Worm (Caenorhabditis elegans) whole organism, L4 larva: Measurements from ENCODE around the gene nas-32.

ENCODE experiments used
- D1046.2 ChIP-seq: fragments of 200-800 bp; sonication (Bioruptor generic); IDR thresholded peaks from 2 replicates; pipeline ENCODE4 v1.3.6; 2022; ENCODE audit warnings: missing genetic modification characterization, missing compliant biosample characterization
- F10B5.3 ChIP-seq: sonication (generic microtip); optimal IDR thresholded peaks from 2 replicates; lab custom pipeline; 2016; ENCODE audit warnings: mild to moderate bottlenecking, missing genetic modification characterization, missing compliant biosample characterization
- F26F4.8 ChIP-seq: fragments of 200-800 bp; sonication (Bioruptor generic); conservative IDR thresholded peaks from 2 replicates; pipeline ENCODE4 v1.3.6; 2022; ENCODE audit warnings: missing genetic modification characterization, missing compliant biosample characterization
- F37D6.2 ChIP-seq: sonication (generic microtip); optimal IDR thresholded peaks from 2 replicates; lab custom pipeline; 2016; ENCODE audit warnings: mild to moderate bottlenecking, missing genetic modification characterization, missing compliant biosample characterization
- F44E2.7 ChIP-seq: fragments of 200-800 bp; sonication (Bioruptor generic); IDR thresholded peaks from 2 replicates; pipeline ENCODE4 v2.1.2; 2022; ENCODE audit warnings: missing genetic modification characterization, missing compliant biosample characterization
- Y48G9A.11 ChIP-seq: fragments of 200-800 bp; sonication (Bioruptor generic); IDR thresholded peaks from 2 replicates; pipeline ENCODE4 v1.3.6; 2022; ENCODE audit warnings: missing genetic modification reagents, missing genetic modification characterization, missing compliant biosample characterization
- ZK337.2 ChIP-seq: fragments of 200-800 bp; sonication (Bioruptor generic); IDR thresholded peaks from 2 replicates; pipeline ENCODE4 v1.3.6; 2022; ENCODE audit warnings: missing genetic modification reagents, missing genetic modification characterization, missing compliant biosample characterization
- ZK546.5 ChIP-seq, 2 experiments: sonication (generic microtip); optimal IDR thresholded peaks; 2 replicates each; lab custom pipeline; 2017; ENCODE audit warnings: missing biosample characterization in 2 of 2, missing genetic modification characterization in 2 of 2
- aha-1 ChIP-seq: fragments of 150-350 bp; peaks from one replicate; lab custom pipeline; 2014; ENCODE audit warnings: missing biosample characterization, missing genetic modification characterization
- aly-2 ChIP-seq: sonication (generic microtip); optimal IDR thresholded peaks from 2 replicates; lab custom pipeline; 2018; ENCODE audit warnings: missing biosample characterization, missing genetic modification characterization
- ama-1 ChIP-seq: fragments of 150-350 bp; optimal IDR thresholded peaks from 2 replicates; lab custom pipeline; 2014; ENCODE audit warnings: inconsistent platforms, mixed read lengths
- arid-1 ChIP-seq: fragments of 200-800 bp; sonication (Bioruptor generic); conservative IDR thresholded peaks from 2 replicates; pipeline ENCODE4 v1.3.6; 2022; ENCODE audit warnings: missing genetic modification reagents, missing genetic modification characterization, missing compliant biosample characterization
- ceh-28 ChIP-seq: fragments of 150-350 bp; optimal IDR thresholded peaks from 2 replicates; lab custom pipeline; 2014; ENCODE audit warnings: missing biosample characterization, missing genetic modification reagents, missing genetic modification characterization
- ceh-32 ChIP-seq: sonication (generic microtip); optimal IDR thresholded peaks from 2 replicates; lab custom pipeline; 2016; ENCODE audit warnings: mild to moderate bottlenecking, missing genetic modification characterization, missing compliant biosample characterization; ENCODE audit not compliant: poor library complexity
- ceh-82 ChIP-seq: sonication (generic microtip); optimal IDR thresholded peaks from 2 replicates; lab custom pipeline; 2017; ENCODE audit warnings: missing biosample characterization, missing genetic modification characterization
- ctbp-1 ChIP-seq: fragments of 200-800 bp; sonication (Bioruptor generic); IDR thresholded peaks from 2 replicates; pipeline ENCODE4 v1.3.6; 2022; ENCODE audit warnings: missing genetic modification reagents, missing genetic modification characterization, missing compliant biosample characterization
- daf-19 ChIP-seq: fragments of 200-800 bp; sonication (Bioruptor generic); conservative IDR thresholded peaks from 2 replicates; pipeline ENCODE4 v1.3.6; 2022; ENCODE audit warnings: missing genetic modification characterization, missing compliant biosample characterization
- dmd-6 ChIP-seq: fragments of 200-800 bp; sonication (Bioruptor generic); IDR thresholded peaks from 2 replicates; pipeline ENCODE4 v1.3.6; 2022; ENCODE audit warnings: missing genetic modification reagents, missing genetic modification characterization, missing compliant biosample characterization
- dmd-9 ChIP-seq: fragments of 200-800 bp; sonication (Bioruptor generic); IDR thresholded peaks from 2 replicates; pipeline ENCODE4 v1.3.6; 2022; ENCODE audit warnings: missing genetic modification reagents, missing genetic modification characterization, missing compliant biosample characterization
- dpl-1 ChIP-seq: fragments of 150-350 bp; optimal IDR thresholded peaks from 2 replicates; lab custom pipeline; 2014; ENCODE audit warnings: missing biosample characterization, missing genetic modification reagents, missing genetic modification characterization
- egl-27 ChIP-seq: sonication (generic microtip); optimal IDR thresholded peaks from 3 replicates; lab custom pipeline; 2017; ENCODE audit warnings: missing biosample characterization, missing genetic modification reagents, missing genetic modification characterization
- egl-43 ChIP-seq: fragments of 200-800 bp; sonication (Bioruptor generic); IDR thresholded peaks from 2 replicates; pipeline ENCODE4 v1.3.6; 2022; ENCODE audit warnings: missing genetic modification reagents, missing genetic modification characterization, missing compliant biosample characterization
- hif-1 ChIP-seq, 2 experiments: sonication (generic microtip); optimal IDR thresholded peaks; 2 replicates each; lab custom pipeline; 2016 to 2017; ENCODE audit warnings: missing compliant biosample characterization in 2 of 2, missing genetic modification characterization in 2 of 2, missing genetic modification reagents in 2 of 2, missing genotype in 2 of 2, mild to moderate bottlenecking in 1 of 2
- hlh-30 ChIP-seq: sonication (generic microtip); optimal IDR thresholded peaks from 2 replicates; lab custom pipeline; 2017; ENCODE audit warnings: antibody characterized with exemption, mild to moderate bottlenecking, missing genetic modification characterization, missing compliant biosample characterization; ENCODE audit not compliant: insufficient read depth
- hmg-1.1 ChIP-seq: fragments of 200-800 bp; sonication (Bioruptor generic); IDR thresholded peaks from 2 replicates; pipeline ENCODE4 v1.3.6; 2022; ENCODE audit warnings: missing genetic modification reagents, missing genetic modification characterization, missing compliant biosample characterization
- jun-1 ChIP-seq: fragments of 150-350 bp; optimal IDR thresholded peaks from 2 replicates; lab custom pipeline; 2014; ENCODE audit warnings: missing biosample characterization, missing genetic modification reagents, missing genetic modification characterization
- lim-7 ChIP-seq: fragments of 200-800 bp; sonication (Bioruptor generic); IDR thresholded peaks from 2 replicates; pipeline ENCODE4 v1.3.6; 2022; ENCODE audit warnings: missing genetic modification characterization, missing compliant biosample characterization
- lin-13 ChIP-seq: fragments of 150-350 bp; optimal IDR thresholded peaks from 2 replicates; lab custom pipeline; 2014; ENCODE audit warnings: missing biosample characterization, missing genetic modification reagents, missing genetic modification characterization
- lin-29 ChIP-seq: fragments of 200-800 bp; sonication (Bioruptor generic); IDR thresholded peaks from 2 replicates; pipeline ENCODE4 v1.3.6; 2022; ENCODE audit warnings: missing genetic modification reagents, missing genetic modification characterization, missing compliant biosample characterization
- lin-38 ChIP-seq: fragments of 200-800 bp; sonication (Bioruptor generic); IDR thresholded peaks from 2 replicates; pipeline ENCODE4 v1.3.6; 2022; ENCODE audit warnings: missing genetic modification reagents, missing genetic modification characterization, missing compliant biosample characterization
- madf-5 ChIP-seq, 2 experiments: fragments of 200-800 bp; sonication (Bioruptor generic); IDR thresholded peaks; 2 replicates each; pipeline ENCODE4 v1.3.6; 2022; ENCODE audit warnings: missing compliant biosample characterization in 2 of 2, missing genetic modification characterization in 2 of 2
- mdt-29 ChIP-seq: fragments of 200-800 bp; sonication (Bioruptor generic); IDR thresholded peaks from 2 replicates; pipeline ENCODE4 v1.3.6; 2022; ENCODE audit warnings: missing genetic modification reagents, missing genetic modification characterization, missing compliant biosample characterization
- mep-1 ChIP-seq: fragments of 150-350 bp; sonication (generic microtip); optimal IDR thresholded peaks from 3 replicates; lab custom pipeline; 2014; ENCODE audit warnings: missing biosample characterization, missing genetic modification characterization
- mes-2 ChIP-seq: sonication (generic microtip); optimal IDR thresholded peaks from 2 replicates; lab custom pipeline; 2016; ENCODE audit warnings: missing genotype, mild to moderate bottlenecking, missing genetic modification characterization, missing compliant biosample characterization; ENCODE audit not compliant: poor library complexity, severe bottlenecking
- mxl-3 ChIP-seq: fragments of 200-800 bp; sonication (Bioruptor generic); optimal IDR thresholded peaks from 2 replicates; lab custom pipeline; 2018; ENCODE audit warnings: mild to moderate bottlenecking, missing genetic modification characterization, missing compliant biosample characterization
- nhr-10 ChIP-seq: fragments of 150-350 bp; optimal IDR thresholded peaks from 2 replicates; lab custom pipeline; 2014; ENCODE audit warnings: missing biosample characterization, missing genetic modification characterization
- nhr-111 ChIP-seq: fragments of 200-800 bp; sonication (Bioruptor generic); optimal IDR thresholded peaks from 2 replicates; lab custom pipeline; 2018; ENCODE audit warnings: mild to moderate bottlenecking, missing genetic modification characterization, missing compliant biosample characterization
- nhr-28 ChIP-seq: fragments of 150-350 bp; optimal IDR thresholded peaks from 2 replicates; lab custom pipeline; 2014; ENCODE audit warnings: missing biosample characterization, missing genetic modification characterization
- nhr-41 ChIP-seq: fragments of 200-800 bp; sonication (Bioruptor generic); IDR thresholded peaks from 2 replicates; pipeline ENCODE4 v1.3.6; 2022; ENCODE audit warnings: missing genetic modification reagents, missing genetic modification characterization, missing compliant biosample characterization
- nhr-48 ChIP-seq: sonication (generic microtip); optimal IDR thresholded peaks from 2 replicates; lab custom pipeline; 2016; ENCODE audit warnings: mild to moderate bottlenecking, missing genetic modification characterization, missing compliant biosample characterization
- nhr-6 ChIP-seq: fragments of 150-350 bp; optimal IDR thresholded peaks from 2 replicates; lab custom pipeline; 2014; ENCODE audit warnings: missing biosample characterization, missing genetic modification characterization
- nhr-76 ChIP-seq: fragments of 150-350 bp; optimal IDR thresholded peaks from 2 replicates; lab custom pipeline; 2014; ENCODE audit warnings: missing biosample characterization, missing genetic modification characterization
- pha-4 ChIP-seq, 2 experiments: fragments of 150-350 bp in 1 of 2; fragments of 200-800 bp in 1 of 2; sonication (Bioruptor generic) in 1 of 2; IDR thresholded peaks in 1 of 2; optimal IDR thresholded peaks in 1 of 2; 2 replicates each; pipeline versions ENCODE4 v1.3.6 to Lab custom; 2014 to 2022; ENCODE audit warnings: missing genetic modification characterization in 2 of 2, missing genetic modification reagents in 2 of 2, missing biosample characterization in 1 of 2, missing compliant biosample characterization in 1 of 2
- snpc-1.2 ChIP-seq: fragments of 200-800 bp; sonication (Bioruptor generic); IDR thresholded peaks from 2 replicates; pipeline ENCODE4 v1.3.6; 2022; ENCODE audit warnings: missing genetic modification reagents, missing genetic modification characterization, missing compliant biosample characterization
- spr-1 ChIP-seq: sonication (generic microtip); optimal IDR thresholded peaks from 2 replicates; lab custom pipeline; 2016; ENCODE audit warnings: mild to moderate bottlenecking, missing genetic modification characterization, missing compliant biosample characterization
- spr-3 ChIP-seq: fragments of 200-800 bp; sonication (Bioruptor generic); optimal IDR thresholded peaks from 2 replicates; lab custom pipeline; 2018; ENCODE audit warnings: mild to moderate bottlenecking, missing genetic modification characterization, missing compliant biosample characterization
- tag-97 ChIP-seq: fragments of 200-800 bp; sonication (Bioruptor generic); IDR thresholded peaks from 2 replicates; pipeline ENCODE4 v1.3.6; 2022; ENCODE audit warnings: missing genetic modification characterization, missing compliant biosample characterization
- unc-130 ChIP-seq: sonication (generic microtip); optimal IDR thresholded peaks from 2 replicates; lab custom pipeline; 2016; ENCODE audit warnings: missing genetic modification reagents, missing genetic modification characterization, missing compliant biosample characterization
- unc-62 ChIP-seq, 3 experiments: fragments of 150-350 bp in 1 of 3; sonication (generic microtip); optimal IDR thresholded peaks in 2 of 3; peaks in 1 of 3; 1 replicate in 1 of 3; 2 replicates in 2 of 3; lab custom pipeline; 2014 to 2017; ENCODE audit warnings: missing biosample characterization in 3 of 3, missing genetic modification characterization in 3 of 3, missing genetic modification reagents in 3 of 3, missing genotype in 1 of 3
- zag-1 ChIP-seq: fragments of 150-350 bp; optimal IDR thresholded peaks from 2 replicates; lab custom pipeline; 2014; ENCODE audit warnings: missing biosample characterization, missing genetic modification characterization
- zfp-2 ChIP-seq: sonication (generic microtip); optimal IDR thresholded peaks from 2 replicates; lab custom pipeline; 2016; ENCODE audit warnings: mild to moderate bottlenecking, missing genetic modification characterization, missing compliant biosample characterization
- zip-11 ChIP-seq: fragments of 200-800 bp; sonication (Bioruptor generic); IDR thresholded peaks from 2 replicates; pipeline ENCODE4 v1.3.6; 2022; ENCODE audit warnings: missing genetic modification characterization, missing compliant biosample characterization

The nas-32 gene

DNA sequence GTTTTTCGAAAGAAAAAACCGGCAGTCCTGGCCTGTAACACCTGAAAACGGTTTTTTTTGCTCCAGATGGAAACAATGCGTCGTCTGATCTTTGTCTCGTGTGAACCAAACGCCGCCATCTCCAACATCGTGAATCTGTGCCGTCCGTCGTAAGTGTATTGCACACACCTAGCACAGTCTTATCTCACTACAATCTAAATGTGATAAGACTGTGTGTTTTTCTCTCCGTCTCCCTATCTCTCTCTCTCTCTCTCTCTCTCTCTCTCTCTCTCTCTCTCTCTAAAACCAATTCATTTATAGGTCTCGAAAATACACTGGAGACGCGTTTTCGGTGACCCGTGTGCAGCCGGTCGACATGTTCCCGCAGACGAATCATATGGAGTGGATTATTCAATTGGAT, 11.6 kb upstream of the nas-32 start (continued):
- TF ChIP-seq hlh-30 (peak; percentile 48), nhr-48 (tag; lab: Kevin White, UChicago) (peak; percentile 27), mxl-3 (GFP tag; lab: Kevin White, UChicago) (peak; percentile 82), F26F4.8 (no peak), lim-7 (GFP tag; lab: Robert Waterston, UW) (no peak), unc-62 (GFP tag; optimal IDR thresholded peaks at IDR 0.05 in 1 of 2; lab: Kevin White, UChicago) (no peak), unc-62 (tag; optimal IDR thresholded peaks at IDR 0.05; lab: Kevin White, UChicago) (no peak), nhr-76 (tag; lab: Kevin White, UChicago) (no peak), ceh-82 (no peak), ama-1 (lab: Kevin White, UChicago) (no peak), dmd-9 (GFP tag; lab: Robert Waterston, UW) (no peak), hmg-1.1 (GFP tag; lab: Robert Waterston, UW) (no peak), D1046.2 (GFP tag; lab: Robert Waterston, UW) (no peak), ZK546.5 (tag; optimal IDR thresholded peaks at IDR 0.05; lab: Kevin White, UChicago) (no peak), nhr-28 (tag; lab: Kevin White, UChicago) (peak; percentile 99), aha-1 (peak; percentile 63), Y48G9A.11 (no peak), zfp-2 (tag; lab: Kevin White, UChicago) (no peak), dpl-1 (GFP tag; lab: Kevin White, UChicago) (no peak), nhr-6 (tag; lab: Kevin White, UChicago) (no peak), hif-1 (tag; optimal IDR thresholded peaks at IDR 0.05; lab: Kevin White, UChicago) (no peak), snpc-1.2 (GFP tag; lab: Robert Waterston, UW) (no peak), spr-1 (tag; lab: Kevin White, UChicago) (no peak), ctbp-1 (GFP tag; lab: Robert Waterston, UW) (no peak), madf-5 (GFP tag; IDR thresholded peaks at IDR 0.05; lab: Robert Waterston, UW) (no peak), arid-1 (no peak), jun-1 (tag; lab: Kevin White, UChicago) (no peak), dmd-6 (GFP tag; lab: Robert Waterston, UW) (peak; percentile 77), F37D6.2 (tag; lab: Kevin White, UChicago) (no peak), mes-2 (tag; lab: Kevin White, UChicago) (peak; percentile 37), lin-13 (GFP tag; lab: Kevin White, UChicago) (peak; percentile 20), nhr-111 (GFP tag; lab: Kevin White, UChicago) (no peak), daf-19 (no peak), aly-2 (tag; lab: Kevin White, UChicago) (no peak), tag-97 (no peak), mdt-29 (GFP tag; lab: Robert Waterston, UW) (no peak), nhr-10 (tag; lab: Kevin White, UChicago) (no peak), lin-38 (GFP tag; lab: Robert Waterston, UW) (peak; percentile 49), egl-43 (GFP tag; lab: Robert Waterston, UW) (no peak), ZK337.2 (no peak), egl-27 (no peak), nhr-41 (GFP tag; lab: Robert Waterston, UW) (no peak), F10B5.3 (tag; lab: Kevin White, UChicago) (no peak), zip-11 (GFP tag; lab: Robert Waterston, UW) (no peak), lin-29 (GFP tag; lab: Robert Waterston, UW) (no peak), zag-1 (tag; lab: Kevin White, UChicago) (no peak), mep-1 (tag; lab: Kevin White, UChicago) (no peak), pha-4 (GFP tag; IDR thresholded peaks at IDR 0.05; lab: Robert Waterston, UW) (no peak), pha-4 (tag; optimal IDR thresholded peaks at IDR 0.05; lab: Kevin White, UChicago) (no peak), ceh-28 (tag; lab: Kevin White, UChicago) (no peak), unc-130 (GFP tag; lab: Kevin White, UChicago) (no peak), ceh-32 (tag; lab: Kevin White, UChicago) (no peak), spr-3 (no peak), F44E2.7 (GFP tag; lab: Robert Waterston, UW) (no peak)
